Worm (Caenorhabditis elegans): ENCODE measurements around the gene F40F11.3.

The F40F11.3 gene

DNA sequence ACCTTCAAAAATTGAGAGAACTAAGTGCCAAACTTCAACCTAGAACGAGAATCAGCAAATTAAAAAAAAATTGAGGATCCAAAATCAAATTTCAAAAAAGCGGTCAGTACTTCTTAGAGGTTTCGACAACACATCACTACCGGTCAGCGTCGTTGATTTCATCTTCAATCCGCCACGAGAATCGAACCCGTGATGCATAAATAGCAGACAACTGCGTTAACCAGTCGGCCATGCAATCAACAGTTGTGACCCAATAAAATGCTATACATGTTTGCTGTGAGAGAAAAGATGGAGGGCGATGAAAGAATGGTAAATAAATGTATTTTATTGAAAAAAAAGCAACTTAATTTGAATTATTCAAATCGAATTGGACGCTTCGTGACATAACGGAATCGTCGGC, 44.1 kb downstream of the F40F11.3 start (continued):
- TF ChIP-seq pax-3 (tag; optimal IDR thresholded peaks at IDR 0.05) = peak; percentile 20
- TF ChIP-seq snu-23 (GFP tag; optimal IDR thresholded peaks at IDR 0.05) = peak; percentile 92
- TF ChIP-seq skn-1 (tag; optimal IDR thresholded peaks at IDR 0.05) = peak; percentile 43
- TF ChIP-seq lin-15B (tag; optimal IDR thresholded peaks at IDR 0.05) = peak; percentile 20
- TF ChIP-seq nhr-71 (tag; optimal IDR thresholded peaks at IDR 0.05) = peak; percentile 85
- TF ChIP-seq sptf-1 (tag; optimal IDR thresholded peaks at IDR 0.05) = no peak
- TF ChIP-seq ceh-82 (tag; optimal IDR thresholded peaks at IDR 0.05) = peak; percentile 49 to 79 (median 65)
- peak in 1 of 2 experiments; percentile 57 for TF ChIP-seq ztf-11 (tag; optimal IDR thresholded peaks at IDR 0.05)
- peak; percentile 86 for TF ChIP-seq unc-130 (tag; optimal IDR thresholded peaks at IDR 0.05)
- peak; percentile 76 for TF ChIP-seq xbp-1 (tag; optimal IDR thresholded peaks at IDR 0.05)
- peak in 5 of 6 experiments; percentile 17 to 84 (median 58) for TF ChIP-seq elt-3 (tag; optimal IDR thresholded peaks at IDR 0.05)
- TF ChIP-seq lsy-2 (tag; optimal IDR thresholded peaks at IDR 0.05) = peak; percentile 65 to 87
- TF ChIP-seq nhr-237 (tag; optimal IDR thresholded peaks at IDR 0.05) = peak; percentile 79
- peak; percentile 76 for TF ChIP-seq lin-14 (GFP tag; optimal IDR thresholded peaks at IDR 0.05)
- peak; percentile 86 for TF ChIP-seq nhr-90 (tag; optimal IDR thresholded peaks at IDR 0.05; ENCODE audit: poor library complexity)
- peak; percentile 77 for TF ChIP-seq nhr-20 (tag; optimal IDR thresholded peaks at IDR 0.05)
- TF ChIP-seq elt-2 (tag; optimal IDR thresholded peaks at IDR 0.05) = peak; percentile 40
- TF ChIP-seq tbx-2 (tag; optimal IDR thresholded peaks at IDR 0.05) = peak; percentile 72
- TF ChIP-seq blmp-1 (tag; optimal IDR thresholded peaks at IDR 0.05) = peak; percentile 52
- peak; percentile 95 for TF ChIP-seq mep-1 (tag; optimal IDR thresholded peaks at IDR 0.05)
- TF ChIP-seq isw-1 (GFP tag; IDR thresholded peaks at IDR 0.05) = 0 out of 2 replicates have a peak, but pooled peaks have one; percentile 18
- peak; percentile 88 for TF ChIP-seq aly-2 (tag; optimal IDR thresholded peaks at IDR 0.05)
- TF ChIP-seq lir-3 (tag; optimal IDR thresholded peaks at IDR 0.05; ENCODE audit: poor library complexity) = peak; percentile 72
- no peak for TF ChIP-seq fkh-4 (tag; optimal IDR thresholded peaks at IDR 0.05; ENCODE audit: borderline replicate concordance)
- no peak for TF ChIP-seq hlh-4 (tag; optimal IDR thresholded peaks at IDR 0.05)
- TF ChIP-seq dpl-1 (GFP tag; optimal IDR thresholded peaks at IDR 0.05) = peak; percentile 36 to 69 (median 67)
- peak; percentile 75 for TF ChIP-seq nhr-85 (tag)
- peak; percentile 40 for TF ChIP-seq zip-4 (GFP tag; optimal IDR thresholded peaks at IDR 0.05)
- TF ChIP-seq nhr-19 (GFP tag; conservative IDR thresholded peaks at IDR 0.05) = peak; percentile 73
- no peak for TF ChIP-seq sox-4 (tag; optimal IDR thresholded peaks at IDR 0.05)
- peak; percentile 17 for TF ChIP-seq unc-86 (tag; optimal IDR thresholded peaks at IDR 0.05)

DNA sequence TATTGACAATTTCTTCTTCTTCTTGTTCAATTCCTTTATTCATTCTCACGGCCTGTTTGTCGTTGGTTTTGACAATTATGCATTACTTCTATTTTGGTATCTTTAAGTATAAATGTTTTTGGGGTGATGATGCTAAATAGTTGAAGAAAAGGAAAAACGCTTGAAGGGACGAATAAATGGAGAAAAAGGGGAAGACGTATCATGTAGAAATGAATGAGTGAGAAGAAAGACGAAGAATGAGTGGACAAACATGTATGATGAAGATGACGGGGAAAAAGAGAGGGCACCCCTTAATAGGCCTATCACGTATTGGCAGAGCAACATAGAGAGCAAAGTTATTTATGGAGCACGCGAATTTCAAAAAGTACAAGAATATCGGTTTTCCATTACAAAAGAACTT, 45.1 kb downstream of the F40F11.3 start, which contains the start of gene M04B2.7:
TSS of gene M04B2.7 (minus strand) at position 101 of the 400 bp plus-strand sequence.
- TF ChIP-seq efl-1 (optimal IDR thresholded peaks at IDR 0.05) (no peak), efl-1 (GFP tag; optimal IDR thresholded peaks at IDR 0.05 in 1 of 2) (peak in 1 of 2 experiments; percentile 29), nhr-11 (tag; optimal IDR thresholded peaks at IDR 0.05) (no peak), nhr-19 (GFP tag; conservative IDR thresholded peaks at IDR 0.05) (no peak)

Measured in whole organism, L1 larva.